Fruit fly (Drosophila melanogaster): Measurements from ENCODE around the gene abs.

dm6 chr3R:4280062-4280461 lies 47.2 kb downstream of the abs start, which contains the start of gene cpx:
- TF ChIP-seq svp (GFP tag) (no peak), Sox102F (GFP tag; optimal IDR thresholded peaks at IDR 0.05) (no peak), CG10669 (GFP tag; optimal IDR thresholded peaks at IDR 0.05) (no peak), CG6854 (GFP tag; optimal IDR thresholded peaks at IDR 0.05) (no peak), Eip93F (GFP tag; optimal IDR thresholded peaks at IDR 0.05) (no peak), CG34406 (GFP tag; optimal IDR thresholded peaks at IDR 0.05) (no peak), CG8319 (GFP tag; optimal IDR thresholded peaks at IDR 0.05) (no peak)
